Worm (Caenorhabditis elegans): ENCODE data around the gene B0294.3.

B0294.3 gene

ce11 chrX:1850525-1850924 is 41.5 kb upstream of the B0294.3 start:
- no peak for TF ChIP-seq ceh-83 (GFP tag; optimal IDR thresholded peaks at IDR 0.05)
- no peak for TF ChIP-seq tbx-8 (GFP tag; optimal IDR thresholded peaks at IDR 0.05)
- no peak for TF ChIP-seq nhr-28 (tag; optimal IDR thresholded peaks at IDR 0.05)
- peak; percentile 46 for TF ChIP-seq sptf-1 (tag; optimal IDR thresholded peaks at IDR 0.05)

ce11 chrX:1852636-1853035 is 39.4 kb upstream of the B0294.3 start, which contains the start of gene ceh-21:
Gene ceh-21 (minus strand): TSS chrX:1852736.
- no peak for TF ChIP-seq drap-1 (GFP tag; optimal IDR thresholded peaks at IDR 0.05)
- TF ChIP-seq cnd-1 (tag; optimal IDR thresholded peaks at IDR 0.05) = no peak
- no peak for TF ChIP-seq ceh-83 (GFP tag; optimal IDR thresholded peaks at IDR 0.05)
- TF ChIP-seq nhr-237 (tag; optimal IDR thresholded peaks at IDR 0.05) = no peak
- TF ChIP-seq ces-1 (GFP tag; optimal IDR thresholded peaks at IDR 0.05) = no peak
- TF ChIP-seq lin-13 (tag; optimal IDR thresholded peaks at IDR 0.05) = no peak
- no peak for TF ChIP-seq M03D4.4 (tag; optimal IDR thresholded peaks at IDR 0.05)
- TF ChIP-seq snpc-4 (tag; optimal IDR thresholded peaks at IDR 0.05) = no peak
- TF ChIP-seq zip-8 (tag; optimal IDR thresholded peaks at IDR 0.05) = no peak

- TF ChIP-seq lsy-2 (tag; optimal IDR thresholded peaks at IDR 0.05) = no peak
- TF ChIP-seq hlh-1 (tag; optimal IDR thresholded peaks at IDR 0.05) = no peak
- TF ChIP-seq ces-1 (GFP tag; optimal IDR thresholded peaks at IDR 0.05) = peak; percentile 17
- no peak for TF ChIP-seq nhr-237 (tag; optimal IDR thresholded peaks at IDR 0.05)
- no peak for TF ChIP-seq lin-32 (GFP tag; optimal IDR thresholded peaks at IDR 0.05)
- TF ChIP-seq ceh-39 (tag; optimal IDR thresholded peaks at IDR 0.05) = no peak
- TF ChIP-seq unc-62 (GFP tag; optimal IDR thresholded peaks at IDR 0.05) = no peak
- TF ChIP-seq nhr-28 (tag; optimal IDR thresholded peaks at IDR 0.05) = no peak
- TF ChIP-seq flh-1 (GFP tag; optimal IDR thresholded peaks at IDR 0.05) = no peak
- no peak for TF ChIP-seq nhr-12 (tag; optimal IDR thresholded peaks at IDR 0.05)
- TF ChIP-seq unc-120 (tag; optimal IDR thresholded peaks at IDR 0.05; ENCODE audit: poor library complexity, severe bottlenecking) = peak; percentile 4
- TF ChIP-seq mep-1 (tag; optimal IDR thresholded peaks at IDR 0.05) = no peak
Measured at ce11 chrX:1853596-1853995, 38.4 kb upstream of the B0294.3 start, which contains the start of gene T26C11.9. Gene T26C11.9 (minus strand): TSS chrX:1853849.

- TF ChIP-seq lin-32 (GFP tag; optimal IDR thresholded peaks at IDR 0.05) = no peak
- TF ChIP-seq ceh-43 (GFP tag; optimal IDR thresholded peaks at IDR 0.05) = no peak
- TF ChIP-seq flh-1 (GFP tag; optimal IDR thresholded peaks at IDR 0.05) = no peak
- peak; percentile 27 for TF ChIP-seq nhr-237 (tag; optimal IDR thresholded peaks at IDR 0.05)
- peak; percentile 14 for TF ChIP-seq cnd-1 (tag; optimal IDR thresholded peaks at IDR 0.05)
- TF ChIP-seq M03D4.4 (tag; optimal IDR thresholded peaks at IDR 0.05) = peak; percentile 40
- TF ChIP-seq bed-3 (GFP tag; optimal IDR thresholded peaks at IDR 0.05) = no peak
- TF ChIP-seq ham-2 (GFP tag; optimal IDR thresholded peaks at IDR 0.05) = no peak
- TF ChIP-seq elt-3 (tag; optimal IDR thresholded peaks at IDR 0.05) = no peak
- TF ChIP-seq drap-1 (GFP tag; optimal IDR thresholded peaks at IDR 0.05) = peak; percentile 53
- TF ChIP-seq nhr-12 (tag; optimal IDR thresholded peaks at IDR 0.05) = no peak
- peak; percentile 52 for TF ChIP-seq lin-13 (tag; optimal IDR thresholded peaks at IDR 0.05)
- TF ChIP-seq elt-1 (tag; optimal IDR thresholded peaks at IDR 0.05; ENCODE audit: borderline replicate concordance, insufficient read depth) = no peak
- TF ChIP-seq nhr-2 (tag; optimal IDR thresholded peaks at IDR 0.05) = peak; percentile 34
- TF ChIP-seq blmp-1 (tag; optimal IDR thresholded peaks at IDR 0.05) = no peak
- TF ChIP-seq mls-2 (tag; optimal IDR thresholded peaks at IDR 0.05) = peak; percentile 12
- peak; percentile 64 for TF ChIP-seq pha-4 (tag; optimal IDR thresholded peaks at IDR 0.05)
- no peak for TF ChIP-seq ceh-83 (GFP tag; optimal IDR thresholded peaks at IDR 0.05)
- TF ChIP-seq nhr-28 (tag; optimal IDR thresholded peaks at IDR 0.05) = no peak
- TF ChIP-seq snpc-4 (tag; optimal IDR thresholded peaks at IDR 0.05) = no peak
- peak; percentile 67 for TF ChIP-seq sptf-1 (tag; optimal IDR thresholded peaks at IDR 0.05)
- TF ChIP-seq lsy-2 (tag; optimal IDR thresholded peaks at IDR 0.05) = peak; percentile 18
- TF ChIP-seq mab-5 (tag; optimal IDR thresholded peaks at IDR 0.05) = no peak
- peak; percentile 11 for TF ChIP-seq tbx-8 (GFP tag; optimal IDR thresholded peaks at IDR 0.05)
- no peak for TF ChIP-seq ztf-11 (tag; optimal IDR thresholded peaks at IDR 0.05)
- no peak for TF ChIP-seq zip-8 (tag; optimal IDR thresholded peaks at IDR 0.05)
- TF ChIP-seq unc-120 (tag; optimal IDR thresholded peaks at IDR 0.05; ENCODE audit: poor library complexity, severe bottlenecking) = peak; percentile 44
- no peak for TF ChIP-seq sem-2 (GFP tag; optimal IDR thresholded peaks at IDR 0.05)
- peak; percentile 27 for TF ChIP-seq unc-62 (GFP tag; optimal IDR thresholded peaks at IDR 0.05)
- no peak for TF ChIP-seq nhr-76 (tag; optimal IDR thresholded peaks at IDR 0.05)
- TF ChIP-seq unc-39 (tag; optimal IDR thresholded peaks at IDR 0.05) = no peak
- TF ChIP-seq mep-1 (tag; optimal IDR thresholded peaks at IDR 0.05) = peak; percentile 64
- TF ChIP-seq ceh-39 (tag; optimal IDR thresholded peaks at IDR 0.05) = no peak
- TF ChIP-seq hlh-1 (tag; optimal IDR thresholded peaks at IDR 0.05) = peak; percentile 42
- TF ChIP-seq ces-1 (GFP tag; optimal IDR thresholded peaks at IDR 0.05) = peak; percentile 49
Measured at ce11 chrX:1856160-1856559, 35.8 kb upstream of the B0294.3 start, which contains the start of gene ceh-39. Gene ceh-39 (minus strand): TSS chrX:1856172.

Measured in whole organism, mixed stage, embryonic.